Worm (Caenorhabditis elegans) whole organism, L1 larva: Measurements from ENCODE around the gene oac-7.

Experiments used
- C04F5.9 ChIP-seq: sonication (generic microtip); optimal IDR thresholded peaks from 2 replicates; lab custom pipeline; 2016; ENCODE audit warnings: missing genetic modification characterization, missing compliant biosample characterization
- F16B12.6 ChIP-seq: fragments of 150-350 bp; optimal IDR thresholded peaks from 2 replicates; lab custom pipeline; 2014; ENCODE audit warnings: missing biosample characterization, missing genetic modification characterization
- Y116A8C.19 ChIP-seq: sonication (generic microtip); optimal IDR thresholded peaks from 2 replicates; lab custom pipeline; 2016; ENCODE audit warnings: missing compliant biosample characterization, missing genetic modification characterization, borderline replicate concordance
- alr-1 ChIP-seq: fragments of 200-800 bp; sonication (Bioruptor generic); optimal IDR thresholded peaks from 2 replicates; lab custom pipeline; 2018; ENCODE audit warnings: borderline replicate concordance, mild to moderate bottlenecking, missing genetic modification characterization, missing compliant biosample characterization
- ama-1 ChIP-seq: fragments of 150-350 bp; optimal IDR thresholded peaks from 2 replicates; lab custom pipeline; 2014
- blmp-1 ChIP-seq: fragments of 150-350 bp; optimal IDR thresholded peaks from 2 replicates; lab custom pipeline; 2014; ENCODE audit warnings: missing biosample characterization, missing genetic modification characterization
- ceh-8 ChIP-seq: fragments of 200-800 bp; sonication (Bioruptor generic); optimal IDR thresholded peaks from 2 replicates; lab custom pipeline; 2018; ENCODE audit warnings: mild to moderate bottlenecking, missing genetic modification characterization, moderate library complexity, missing compliant biosample characterization
- ceh-82 ChIP-seq, 3 experiments: fragments of 150-350 bp in 1 of 3; sonication (generic microtip) in 2 of 3; optimal IDR thresholded peaks; 2 replicates each; lab custom pipeline; 2014 to 2017; ENCODE audit warnings: missing biosample characterization in 3 of 3, missing genetic modification characterization in 3 of 3
- ceh-88 ChIP-seq: fragments of 200-800 bp; sonication (Bioruptor generic); IDR thresholded peaks from 2 replicates; pipeline ENCODE4 v1.3.6; 2022; ENCODE audit warnings: missing genetic modification characterization, missing compliant biosample characterization
- ces-1 ChIP-seq: fragments of 150-350 bp; optimal IDR thresholded peaks from 2 replicates; lab custom pipeline; 2014; ENCODE audit warnings: missing biosample characterization, missing genetic modification reagents, missing genetic modification characterization
- efl-1 ChIP-seq, 4 experiments: fragments of 150-350 bp; optimal IDR thresholded peaks in 3 of 4; peaks in 1 of 4; 1 replicate in 1 of 4; 2 replicates in 3 of 4; lab custom pipeline; 2014; ENCODE audit warnings: missing biosample characterization in 2 of 4, missing genetic modification characterization in 2 of 4, missing genetic modification reagents in 2 of 4
- egl-27 ChIP-seq, 2 experiments: fragments of 150-350 bp in 1 of 2; sonication (generic microtip); optimal IDR thresholded peaks; 3 replicates each; lab custom pipeline; 2017 to 2018; ENCODE audit warnings: missing biosample characterization in 2 of 2, missing genetic modification characterization in 2 of 2, missing genetic modification reagents in 2 of 2
- elt-2 ChIP-seq: sonication (generic microtip); optimal IDR thresholded peaks from 2 replicates; lab custom pipeline; 2016; ENCODE audit warnings: missing genetic modification characterization, mild to moderate bottlenecking, inconsistent platforms, missing compliant biosample characterization, missing genetic modification reagents
- ets-5 ChIP-seq: fragments of 200-800 bp; sonication (Bioruptor generic); IDR thresholded peaks from 2 replicates; pipeline ENCODE4 v1.3.6; 2022; ENCODE audit warnings: missing genetic modification characterization, missing compliant biosample characterization
- fkh-8 ChIP-seq: sonication (generic microtip); optimal IDR thresholded peaks from 2 replicates; lab custom pipeline; 2016; ENCODE audit warnings: mild to moderate bottlenecking, missing genetic modification characterization, missing compliant biosample characterization
- isw-1 ChIP-seq: fragments of 200-800 bp; sonication (Bioruptor generic); IDR thresholded peaks from 2 replicates; pipeline ENCODE4 v1.3.6; 2022; ENCODE audit warnings: missing genetic modification characterization, missing compliant biosample characterization
- lin-14 ChIP-seq: fragments of 200-800 bp; sonication (Bioruptor generic); optimal IDR thresholded peaks from 2 replicates; lab custom pipeline; 2018; ENCODE audit warnings: mild to moderate bottlenecking, missing genetic modification characterization, moderate library complexity, missing compliant biosample characterization
- lin-35 ChIP-seq, 2 experiments: fragments of 150-350 bp; optimal IDR thresholded peaks; 2 replicates each; lab custom pipeline; 2014; ENCODE audit warnings: missing biosample characterization in 2 of 2, missing genetic modification characterization in 2 of 2, missing genetic modification reagents in 2 of 2
- mab-9 ChIP-seq: fragments of 200-800 bp; sonication (Bioruptor generic); IDR thresholded peaks from 2 replicates; pipeline ENCODE4 v1.3.6; 2022; ENCODE audit warnings: missing genetic modification reagents, missing genetic modification characterization, missing compliant biosample characterization
- mdl-1 ChIP-seq, 2 experiments: fragments of 150-350 bp; optimal IDR thresholded peaks; 2 replicates each; lab custom pipeline; 2014 to 2017; ENCODE audit warnings: missing biosample characterization in 2 of 2, missing genetic modification characterization in 2 of 2, inconsistent platforms in 1 of 2
- nhr-11 ChIP-seq: fragments of 150-350 bp; optimal IDR thresholded peaks from 2 replicates; lab custom pipeline; 2014; ENCODE audit warnings: missing biosample characterization, missing genetic modification characterization
- nhr-12 ChIP-seq: sonication (generic microtip); optimal IDR thresholded peaks from 2 replicates; lab custom pipeline; 2017; ENCODE audit warnings: missing biosample characterization, missing genetic modification characterization
- nhr-20 ChIP-seq: sonication (generic microtip); optimal IDR thresholded peaks from 2 replicates; lab custom pipeline; 2016; ENCODE audit warnings: mild to moderate bottlenecking, missing genetic modification characterization, missing compliant biosample characterization
- nhr-28 ChIP-seq: fragments of 150-350 bp; optimal IDR thresholded peaks from 2 replicates; lab custom pipeline; 2014; ENCODE audit warnings: missing biosample characterization, missing genetic modification characterization
- nhr-47 ChIP-seq: sonication (generic microtip); optimal IDR thresholded peaks from 2 replicates; lab custom pipeline; 2016; ENCODE audit warnings: mild to moderate bottlenecking, missing genetic modification characterization, moderate library complexity, missing compliant biosample characterization
- nhr-84 ChIP-seq: sonication (generic microtip); optimal IDR thresholded peaks from 2 replicates; lab custom pipeline; 2017; ENCODE audit warnings: missing biosample characterization, missing genetic modification characterization
- tbx-2 ChIP-seq: sonication (generic microtip); optimal IDR thresholded peaks from 2 replicates; lab custom pipeline; 2016; ENCODE audit warnings: missing genetic modification characterization, missing compliant biosample characterization
- unc-130 ChIP-seq: fragments of 150-350 bp; optimal IDR thresholded peaks from 2 replicates; lab custom pipeline; 2017; ENCODE audit warnings: missing biosample characterization, missing genetic modification characterization, inconsistent platforms
- unc-62 ChIP-seq: fragments of 150-350 bp; optimal IDR thresholded peaks from 2 replicates; lab custom pipeline; 2014; ENCODE audit warnings: missing biosample characterization, missing genetic modification reagents, missing genetic modification characterization
- unc-98 ChIP-seq: fragments of 200-800 bp; sonication (Bioruptor generic); IDR thresholded peaks from 2 replicates; pipeline ENCODE4 v1.3.6; 2022; ENCODE audit warnings: missing genetic modification characterization, missing compliant biosample characterization
- zip-4 ChIP-seq: fragments of 200-800 bp; sonication (Bioruptor generic); optimal IDR thresholded peaks from 2 replicates; lab custom pipeline; 2018; ENCODE audit warnings: mild to moderate bottlenecking, missing genetic modification characterization, moderate library complexity, missing compliant biosample characterization

oac-7 gene

DNA sequence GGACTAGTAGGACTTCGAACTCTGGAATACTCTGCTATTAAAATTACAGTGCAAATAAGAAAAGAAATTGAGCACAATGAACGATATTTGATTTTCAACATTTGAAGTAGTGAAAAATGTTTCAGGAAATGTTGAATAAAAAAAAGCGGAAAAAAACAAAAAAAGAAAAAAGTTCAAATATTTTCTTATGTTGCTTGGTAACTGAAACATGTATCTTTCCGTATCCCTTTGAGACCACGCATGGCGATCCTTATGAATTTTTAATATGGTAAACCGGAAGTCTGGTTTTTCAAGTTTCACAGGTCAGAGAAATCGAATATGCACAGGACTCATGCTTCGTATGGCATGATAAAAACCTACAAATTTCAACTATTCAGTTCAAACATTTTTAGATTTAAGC, 22.0 kb upstream of the oac-7 start, which contains the start of gene F28G4.3:
F28G4.3 (minus strand) TSS at position 101 of the 400 bp plus-strand sequence.
- no peak for TF ChIP-seq mdl-1 (tag; optimal IDR thresholded peaks at IDR 0.05; lab: Kevin White, UChicago)
- TF ChIP-seq unc-62 (GFP tag; lab: Kevin White, UChicago): no peak
- TF ChIP-seq efl-1 (optimal IDR thresholded peaks at IDR 0.05; lab: Kevin White, UChicago): no peak
- TF ChIP-seq efl-1 (GFP tag; optimal IDR thresholded peaks at IDR 0.05 in 1 of 2; lab: Kevin White, UChicago): no peak
- no peak for TF ChIP-seq C04F5.9
- TF ChIP-seq alr-1 (tag; lab: Kevin White, UChicago): no peak
- TF ChIP-seq nhr-12 (tag; lab: Kevin White, UChicago): no peak
- no peak for TF ChIP-seq ceh-88 (GFP tag; lab: Robert Waterston, UW)
- TF ChIP-seq ets-5: no peak
- no peak for TF ChIP-seq ceh-8 (GFP tag; lab: Kevin White, UChicago)
- no peak for TF ChIP-seq blmp-1 (tag; lab: Kevin White, UChicago)
- TF ChIP-seq zip-4: no peak
- no peak for TF ChIP-seq ama-1 (lab: Kevin White, UChicago)
- TF ChIP-seq nhr-84: no peak
- TF ChIP-seq unc-130 (tag; lab: Kevin White, UChicago): no peak
- TF ChIP-seq nhr-11 (tag; lab: Kevin White, UChicago): no peak

DNA sequence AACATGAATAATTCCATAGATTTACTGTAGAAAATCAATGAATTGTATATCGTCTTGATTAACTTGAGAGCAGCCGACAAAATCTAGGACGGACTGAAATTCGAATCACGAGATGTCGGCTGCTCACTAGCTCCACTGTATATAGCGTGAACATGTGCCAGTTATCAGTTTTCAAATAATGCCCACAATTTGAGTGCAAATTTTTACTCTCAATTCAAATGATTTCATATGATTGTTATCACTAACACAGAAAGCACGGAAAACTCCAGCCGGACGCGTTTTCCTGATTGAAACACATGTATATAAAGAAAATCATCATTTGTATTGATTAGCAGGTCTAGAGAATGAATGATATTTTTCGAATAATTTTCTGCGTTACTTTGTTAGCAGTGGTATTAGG, 17.2 kb upstream of the oac-7 start, which contains the start of gene oac-5:
oac-5 (plus strand) TSS at position 301 of the 400 bp plus-strand sequence.
- no peak for TF ChIP-seq efl-1 (optimal IDR thresholded peaks at IDR 0.05; lab: Kevin White, UChicago)
- no peak for TF ChIP-seq efl-1 (GFP tag; optimal IDR thresholded peaks at IDR 0.05 in 1 of 2; lab: Kevin White, UChicago)
- no peak for TF ChIP-seq ama-1 (lab: Kevin White, UChicago)
- TF ChIP-seq nhr-20 (tag; lab: Kevin White, UChicago): no peak
- no peak for TF ChIP-seq fkh-8 (tag; lab: Kevin White, UChicago)
- peak; percentile 23 for TF ChIP-seq elt-2
- TF ChIP-seq nhr-47 (tag; lab: Kevin White, UChicago): no peak
- TF ChIP-seq isw-1 (GFP tag; lab: Robert Waterston, UW): no peak

DNA sequence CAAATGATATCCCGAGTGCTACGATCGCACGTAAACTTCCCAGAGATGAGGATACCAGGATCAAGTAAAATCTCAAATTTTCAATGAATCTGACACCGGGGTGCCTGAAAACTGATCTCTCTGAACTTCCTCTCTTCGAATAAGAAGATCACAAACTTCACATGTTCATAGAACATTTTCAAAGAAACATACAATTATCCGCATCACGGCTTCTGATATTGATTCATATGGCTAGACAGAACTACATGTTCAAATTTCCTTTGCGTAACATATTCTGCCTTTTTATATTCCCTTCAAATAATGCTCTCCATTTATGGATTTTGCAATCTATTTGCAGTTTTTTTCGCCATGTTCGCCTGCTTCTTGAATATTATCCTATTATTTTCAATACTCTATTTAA, 12.5 kb upstream of the oac-7 start, which contains the start of gene srbc-83:
srbc-83 (plus strand) TSS at position 301 of the 400 bp plus-strand sequence.
- TF ChIP-seq mab-9 (GFP tag; lab: Robert Waterston, UW): no peak
- no peak for TF ChIP-seq nhr-12 (tag; lab: Kevin White, UChicago)
- TF ChIP-seq, all 84 proteins: peak for 0

DNA sequence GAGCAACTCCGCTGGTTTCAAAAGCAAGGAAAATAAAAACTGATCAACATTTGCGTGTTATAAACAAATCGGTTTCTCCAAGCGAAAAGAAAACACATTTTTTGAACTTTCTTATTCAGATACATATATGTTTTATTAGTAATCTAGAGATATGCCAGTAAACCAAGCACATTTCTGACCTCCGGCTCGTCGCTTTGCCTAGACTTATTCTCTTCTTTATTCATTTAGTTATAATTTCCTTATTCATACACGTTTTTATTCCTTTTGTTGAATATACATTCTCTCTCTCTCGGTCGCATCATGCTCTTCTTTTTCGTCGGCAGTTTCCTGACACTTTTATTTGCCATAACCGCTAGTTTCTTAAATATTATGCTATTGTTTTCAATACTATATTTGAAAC, 10.9 kb upstream of the oac-7 start, which contains the start of gene srbc-84:
srbc-84 (plus strand) TSS at position 301 of the 400 bp plus-strand sequence.
- TF ChIP-seq ceh-82 (tag; optimal IDR thresholded peaks at IDR 0.05; lab: Kevin White, UChicago): no peak
- TF ChIP-seq ces-1: no peak
- TF ChIP-seq ets-5: no peak
- no peak for TF ChIP-seq tbx-2 (tag; lab: Kevin White, UChicago)
- TF ChIP-seq lin-14 (GFP tag; lab: Kevin White, UChicago): no peak
- no peak for TF ChIP-seq egl-27 (tag; optimal IDR thresholded peaks at IDR 0.05; lab: Kevin White, UChicago)
- no peak for TF ChIP-seq alr-1 (tag; lab: Kevin White, UChicago)
- TF ChIP-seq mdl-1 (tag; optimal IDR thresholded peaks at IDR 0.05; lab: Kevin White, UChicago): no peak
- no peak for TF ChIP-seq F16B12.6 (tag; lab: Kevin White, UChicago)
- no peak for TF ChIP-seq unc-98 (GFP tag; lab: Robert Waterston, UW)
- no peak for TF ChIP-seq lin-35 (GFP tag; optimal IDR thresholded peaks at IDR 0.05; lab: Kevin White, UChicago)
- no peak for TF ChIP-seq Y116A8C.19 (tag; lab: Kevin White, UChicago)

DNA sequence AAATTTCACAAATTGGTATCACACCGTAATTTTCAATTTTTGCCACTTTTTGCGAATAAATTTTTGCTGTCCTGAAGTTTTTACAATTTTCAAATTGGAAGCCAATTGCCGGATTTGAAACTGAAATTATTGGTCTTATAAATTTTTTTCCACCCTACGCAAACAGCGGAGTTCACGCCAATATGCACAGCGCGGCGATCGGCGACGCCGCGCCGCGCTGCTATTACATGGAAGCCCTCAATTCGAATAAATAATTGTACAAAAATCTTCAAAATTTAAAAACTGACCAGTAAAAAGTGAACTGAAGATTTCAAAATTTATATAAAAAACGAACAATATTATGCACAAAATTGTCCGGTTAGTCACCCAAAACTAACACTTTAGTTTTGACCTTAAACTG, 9.8 kb upstream of the oac-7 start:
- TF ChIP-seq ceh-88 (GFP tag; lab: Robert Waterston, UW) (no peak), F16B12.6 (tag; lab: Kevin White, UChicago) (peak; percentile 29), nhr-11 (tag; lab: Kevin White, UChicago) (no peak)

DNA sequence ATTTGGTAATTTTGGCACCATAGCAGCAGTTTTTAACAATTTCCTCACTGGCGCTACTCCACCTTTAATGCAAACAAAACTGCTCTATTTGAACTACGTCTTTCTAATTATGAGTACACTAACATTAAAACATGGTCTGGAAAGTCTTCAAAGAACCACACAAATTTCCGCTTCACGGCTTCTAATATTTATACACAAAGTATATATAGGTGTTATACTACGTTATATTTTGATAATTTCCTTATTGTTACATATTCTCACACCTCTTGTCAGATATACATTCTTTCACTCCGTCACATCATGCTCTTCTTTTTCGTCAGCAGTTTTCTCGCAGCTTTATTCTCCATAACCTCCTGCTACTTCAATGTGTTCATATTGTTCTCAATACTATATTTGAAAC, 9.3 kb upstream of the oac-7 start, which contains the start of gene srbc-82:
srbc-82 (plus strand) TSS at position 301 of the 400 bp plus-strand sequence.
- no peak for TF ChIP-seq nhr-28 (tag; lab: Kevin White, UChicago)
